Fruit fly (Drosophila melanogaster): ENCODE measurements around the gene CG43312.

DNA sequence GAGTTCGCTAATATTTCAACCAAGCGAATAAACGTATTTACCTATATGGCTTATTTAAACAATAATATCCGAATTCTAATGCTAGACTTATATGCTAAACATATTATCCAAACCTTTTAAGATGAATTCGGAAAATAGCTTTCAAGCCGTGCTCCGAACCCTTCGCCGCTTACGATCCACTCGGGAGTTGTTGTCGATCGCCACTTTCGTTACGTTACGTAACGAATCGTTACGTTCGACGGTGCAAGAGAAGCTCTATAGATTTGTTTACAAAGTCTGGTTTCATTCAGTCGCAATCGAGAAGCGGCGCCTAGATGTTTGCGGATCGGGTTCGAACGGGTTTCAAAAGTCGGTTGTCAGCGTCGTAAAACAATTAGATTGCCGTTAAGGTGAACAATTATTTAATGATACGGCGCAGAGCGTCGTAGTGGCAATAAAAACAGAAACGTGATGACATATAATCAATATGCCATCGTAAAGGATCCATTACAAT, 31.1 kb upstream of the CG43312 start, which contains the start of gene CG11426:
- TF ChIP-seq Pif1A (GFP tag; optimal IDR thresholded peaks at IDR 0.05) (no peak), Pif1B (GFP tag; optimal IDR thresholded peaks at IDR 0.05) (no peak), CG9948 (tag; optimal IDR thresholded peaks at IDR 0.05) (no peak), fd96Ca (GFP tag; IDR thresholded peaks at IDR 0.05) (no peak), CG15710 (tag; optimal IDR thresholded peaks at IDR 0.05) (no peak), CG13204 (GFP tag; optimal IDR thresholded peaks at IDR 0.05) (no peak), Snoo (tag; optimal IDR thresholded peaks at IDR 0.05) (no peak), CG4496 (GFP tag; IDR thresholded peaks at IDR 0.05) (no peak), rn (GFP tag; IDR thresholded peaks at IDR 0.05) (no peak), gl (tag; optimal IDR thresholded peaks at IDR 0.05) (no peak)

Data from whole organism, pupa.